Worm (Caenorhabditis elegans) whole organism, L2 larva: Measurements from ENCODE around the gene sto-3.
A peak's percentile ranks its signal among the peaks of the same experiment; 100 is the strongest.

Experiments
- C34F6.9 ChIP-seq: fragments of 150-350 bp; optimal IDR thresholded peaks from 2 replicates; lab custom pipeline; 2014; ENCODE audit warnings: missing biosample characterization, missing genetic modification characterization
- F13H6.1 ChIP-seq: sonication (generic microtip); optimal IDR thresholded peaks from 2 replicates; lab custom pipeline; 2016; ENCODE audit warnings: missing genetic modification characterization, missing compliant biosample characterization
- R02D3.7 ChIP-seq: fragments of 150-350 bp; optimal IDR thresholded peaks from 2 replicates; lab custom pipeline; 2014; ENCODE audit warnings: missing biosample characterization, missing genetic modification characterization
- Y55F3AM.14 ChIP-seq: fragments of 200-800 bp; sonication (Bioruptor generic); optimal IDR thresholded peaks from 2 replicates; lab custom pipeline; 2018; ENCODE audit warnings: mild to moderate bottlenecking, missing genetic modification characterization, missing compliant biosample characterization
- ZK546.5 ChIP-seq: sonication (generic microtip); optimal IDR thresholded peaks from 2 replicates; lab custom pipeline; 2017; ENCODE audit warnings: missing biosample characterization, missing genetic modification characterization
- alr-1 ChIP-seq: fragments of 150-350 bp; optimal IDR thresholded peaks from 2 replicates; lab custom pipeline; 2014; ENCODE audit warnings: missing biosample characterization, missing genetic modification characterization
- aly-2 ChIP-seq: fragments of 150-350 bp; optimal IDR thresholded peaks from 2 replicates; lab custom pipeline; 2014; ENCODE audit warnings: missing biosample characterization, missing genetic modification characterization
- ama-1 ChIP-seq: fragments of 150-350 bp; optimal IDR thresholded peaks from 2 replicates; lab custom pipeline; 2018; ENCODE audit warnings: inconsistent platforms
- blmp-1 ChIP-seq: sonication (generic microtip); optimal IDR thresholded peaks from 2 replicates; lab custom pipeline; 2017; ENCODE audit warnings: missing genetic modification characterization, mild to moderate bottlenecking, missing compliant biosample characterization, antibody characterized with exemption, moderate library complexity; ENCODE audit not compliant: insufficient read depth
- ceh-16 ChIP-seq: fragments of 150-350 bp; optimal IDR thresholded peaks from 2 replicates; lab custom pipeline; 2014; ENCODE audit warnings: missing biosample characterization, missing genetic modification characterization
- crh-2 ChIP-seq: sonication (generic microtip); optimal IDR thresholded peaks from 2 replicates; lab custom pipeline; 2017; ENCODE audit warnings: missing biosample characterization, missing genetic modification characterization
- dmd-4 ChIP-seq: sonication (generic microtip); optimal IDR thresholded peaks from 2 replicates; lab custom pipeline; 2017; ENCODE audit warnings: missing biosample characterization, missing genetic modification characterization
- egl-27 ChIP-seq: sonication (generic microtip); optimal IDR thresholded peaks from 3 replicates; lab custom pipeline; 2017; ENCODE audit warnings: missing biosample characterization, missing genetic modification reagents, missing genetic modification characterization
- elt-1 ChIP-seq: fragments of 150-350 bp; optimal IDR thresholded peaks from 2 replicates; lab custom pipeline; 2014; ENCODE audit warnings: missing biosample characterization, missing genetic modification characterization
- elt-3 ChIP-seq: sonication (generic microtip); optimal IDR thresholded peaks from 2 replicates; lab custom pipeline; 2017; ENCODE audit warnings: missing biosample characterization, missing genetic modification characterization
- fos-1 ChIP-seq: fragments of 150-350 bp; optimal IDR thresholded peaks from 2 replicates; lab custom pipeline; 2014; ENCODE audit warnings: missing biosample characterization, missing genetic modification characterization
- gmeb-1 ChIP-seq: fragments of 150-350 bp; optimal IDR thresholded peaks from 2 replicates; lab custom pipeline; 2014; ENCODE audit warnings: missing biosample characterization, missing genetic modification characterization
- lin-11 ChIP-seq: fragments of 150-350 bp; sonication (generic microtip); optimal IDR thresholded peaks from 2 replicates; lab custom pipeline; 2014; ENCODE audit warnings: missing biosample characterization, missing genetic modification characterization, inconsistent platforms, mixed read lengths
- lin-13 ChIP-seq: fragments of 150-350 bp; optimal IDR thresholded peaks from 2 replicates; lab custom pipeline; 2014; ENCODE audit warnings: missing biosample characterization, missing genetic modification reagents, missing genetic modification characterization
- lin-39 ChIP-seq: fragments of 150-350 bp; optimal IDR thresholded peaks from 2 replicates; lab custom pipeline; 2014; ENCODE audit warnings: missing biosample characterization, missing genetic modification reagents, missing genetic modification characterization
- lsy-2 ChIP-seq, 2 experiments: fragments of 150-350 bp in 1 of 2; sonication (generic microtip) in 1 of 2; optimal IDR thresholded peaks; 2 replicates each; lab custom pipeline; 2014 to 2017; ENCODE audit warnings: missing biosample characterization in 2 of 2, missing genetic modification characterization in 2 of 2
- mbf-1 ChIP-seq: sonication (generic microtip); optimal IDR thresholded peaks from 2 replicates; lab custom pipeline; 2017; ENCODE audit warnings: missing biosample characterization, missing genetic modification characterization
- mdl-1 ChIP-seq, 2 experiments: fragments of 150-350 bp in 1 of 2; sonication (generic microtip) in 1 of 2; optimal IDR thresholded peaks; 2 replicates each; lab custom pipeline; 2017; ENCODE audit warnings: missing biosample characterization in 2 of 2, missing genetic modification characterization in 2 of 2
- nhr-10 ChIP-seq: sonication (generic microtip); optimal IDR thresholded peaks from 2 replicates; lab custom pipeline; 2017; ENCODE audit warnings: missing biosample characterization, missing genetic modification characterization
- nhr-11 ChIP-seq: fragments of 150-350 bp; optimal IDR thresholded peaks from 2 replicates; lab custom pipeline; 2014; ENCODE audit warnings: missing biosample characterization, missing genetic modification characterization
- nhr-12 ChIP-seq: fragments of 150-350 bp; optimal IDR thresholded peaks from 2 replicates; lab custom pipeline; 2014; ENCODE audit warnings: missing biosample characterization, missing genetic modification characterization
- nhr-129 ChIP-seq: fragments of 150-350 bp; optimal IDR thresholded peaks from 2 replicates; lab custom pipeline; 2014; ENCODE audit warnings: missing biosample characterization, missing genetic modification characterization
- nhr-21 ChIP-seq: fragments of 150-350 bp; optimal IDR thresholded peaks from 2 replicates; lab custom pipeline; 2014; ENCODE audit warnings: missing biosample characterization, missing genetic modification characterization
- nhr-237 ChIP-seq: fragments of 150-350 bp; optimal IDR thresholded peaks from 2 replicates; lab custom pipeline; 2014; ENCODE audit warnings: missing biosample characterization, missing genetic modification characterization
- nhr-25 ChIP-seq: fragments of 150-350 bp; sonication (generic microtip); optimal IDR thresholded peaks from 3 replicates; lab custom pipeline; 2014; ENCODE audit warnings: missing biosample characterization, missing genetic modification characterization
- nhr-77 ChIP-seq: fragments of 150-350 bp; optimal IDR thresholded peaks from 2 replicates; lab custom pipeline; 2014; ENCODE audit warnings: missing biosample characterization, missing genetic modification characterization
- peb-1 ChIP-seq: fragments of 150-350 bp; optimal IDR thresholded peaks from 2 replicates; lab custom pipeline; 2014; ENCODE audit warnings: missing biosample characterization, missing genetic modification characterization
- skn-1 ChIP-seq: sonication (generic microtip); optimal IDR thresholded peaks from 2 replicates; lab custom pipeline; 2017; ENCODE audit warnings: missing biosample characterization, missing genetic modification characterization
- sma-3 ChIP-seq: sonication (generic microtip); optimal IDR thresholded peaks from 2 replicates; lab custom pipeline; 2016; ENCODE audit warnings: missing genetic modification reagents, missing genetic modification characterization, missing compliant biosample characterization
- sma-9 ChIP-seq, 2 experiments: fragments of 150-350 bp in 1 of 2; sonication (generic microtip) in 1 of 2; optimal IDR thresholded peaks; 2 replicates each; lab custom pipeline; 2014 to 2016; ENCODE audit warnings: missing genetic modification characterization in 2 of 2, mild to moderate bottlenecking in 1 of 2, missing biosample characterization in 1 of 2, missing compliant biosample characterization in 1 of 2, missing genetic modification reagents in 1 of 2, moderate library complexity in 1 of 2
- snpc-4 ChIP-seq: fragments of 150-350 bp; optimal IDR thresholded peaks from 2 replicates; lab custom pipeline; 2014; ENCODE audit warnings: missing biosample characterization, missing genetic modification characterization
- unc-39 ChIP-seq: fragments of 150-350 bp; optimal IDR thresholded peaks from 2 replicates; lab custom pipeline; 2014; ENCODE audit warnings: missing biosample characterization, missing genetic modification characterization
- unc-55 ChIP-seq: fragments of 150-350 bp; sonication (generic microtip); optimal IDR thresholded peaks from 3 replicates; lab custom pipeline; 2014; ENCODE audit warnings: missing biosample characterization, missing genetic modification reagents, missing genetic modification characterization
- unc-62 ChIP-seq: fragments of 150-350 bp; optimal IDR thresholded peaks from 2 replicates; lab custom pipeline; 2014; ENCODE audit warnings: missing biosample characterization, missing genetic modification reagents, missing genetic modification characterization
- zag-1 ChIP-seq: fragments of 150-350 bp; optimal IDR thresholded peaks from 2 replicates; lab custom pipeline; 2014; ENCODE audit warnings: missing biosample characterization, missing genetic modification characterization
- ztf-1 ChIP-seq: fragments of 200-800 bp; sonication (Bioruptor generic); conservative IDR thresholded peaks from 2 replicates; pipeline ENCODE4 v1.3.6; 2022; ENCODE audit warnings: missing genetic modification characterization, missing compliant biosample characterization
- ztf-11 ChIP-seq: sonication (generic microtip); optimal IDR thresholded peaks from 2 replicates; lab custom pipeline; 2017; ENCODE audit warnings: missing biosample characterization, missing genetic modification characterization
- ztf-4 ChIP-seq: fragments of 150-350 bp; optimal IDR thresholded peaks from 2 replicates; lab custom pipeline; 2014; ENCODE audit warnings: missing biosample characterization, missing genetic modification characterization

The sto-3 gene

ce11 chrX:11650751-11651150 is 28.9 kb upstream of the sto-3 start, which contains the start of gene cutl-11:
Gene cutl-11, minus strand, starts transcription at chrX:11650851.
- TF ChIP-seq ztf-1 (GFP tag; lab: Robert Waterston, UW) (no peak), fos-1 (tag; lab: Kevin White, UChicago) (no peak), nhr-25 (no peak), Y55F3AM.14 (no peak), nhr-12 (tag; lab: Kevin White, UChicago) (no peak), gmeb-1 (tag; lab: Kevin White, UChicago) (no peak), lin-39 (tag; lab: Kevin White, UChicago) (no peak)
- TF ChIP-seq, all 48 proteins: peak for 0

- no peak for TF ChIP-seq skn-1 (tag; lab: Kevin White, UChicago)
- peak; percentile 64 for TF ChIP-seq sma-3 (GFP tag; lab: Kevin White, UChicago)
Measured at ce11 chrX:11647165-11647564, 25.3 kb upstream of the sto-3 start, which contains the start of gene T04F8.8. Gene T04F8.8, plus strand, starts transcription at chrX:11647465.

- TF ChIP-seq F13H6.1 (tag; lab: Kevin White, UChicago) (no peak), elt-3 (tag; lab: Kevin White, UChicago) (no peak), sma-9 (GFP tag; optimal IDR thresholded peaks at IDR 0.05; lab: Kevin White, UChicago) (peak; percentile 23), sma-9 (tag; optimal IDR thresholded peaks at IDR 0.05; lab: Kevin White, UChicago) (no peak), ceh-16 (no peak), ZK546.5 (tag; lab: Kevin White, UChicago) (no peak), R02D3.7 (tag; lab: Kevin White, UChicago) (no peak), mdl-1 (tag; optimal IDR thresholded peaks at IDR 0.05; lab: Kevin White, UChicago) (no peak), nhr-10 (tag; lab: Kevin White, UChicago) (no peak), nhr-77 (no peak), lin-13 (GFP tag; lab: Kevin White, UChicago) (peak; percentile 3), elt-1 (tag; lab: Kevin White, UChicago) (no peak), zag-1 (no peak), Y55F3AM.14 (no peak), unc-62 (no peak), sma-3 (GFP tag; lab: Kevin White, UChicago) (peak; percentile 63), snpc-4 (tag; lab: Kevin White, UChicago) (no peak), mbf-1 (tag; lab: Kevin White, UChicago) (no peak), ztf-4 (no peak), lin-11 (tag; lab: Kevin White, UChicago) (no peak), alr-1 (no peak), blmp-1 (tag; lab: Kevin White, UChicago) (no peak), gmeb-1 (tag; lab: Kevin White, UChicago) (peak; percentile 43), peb-1 (tag; lab: Kevin White, UChicago) (no peak), nhr-25 (peak; percentile 22), skn-1 (tag; lab: Kevin White, UChicago) (no peak), egl-27 (tag; lab: Kevin White, UChicago) (no peak), nhr-11 (no peak), lin-39 (tag; lab: Kevin White, UChicago) (no peak), nhr-237 (tag; lab: Kevin White, UChicago) (no peak), nhr-129 (tag; lab: Kevin White, UChicago) (no peak), unc-39 (tag; lab: Kevin White, UChicago) (no peak), C34F6.9 (tag; lab: Kevin White, UChicago) (no peak), aly-2 (tag; lab: Kevin White, UChicago) (no peak), ztf-1 (GFP tag; lab: Robert Waterston, UW) (no peak), fos-1 (tag; lab: Kevin White, UChicago) (peak; percentile 27), lsy-2 (tag; optimal IDR thresholded peaks at IDR 0.05; lab: Kevin White, UChicago) (no peak), ama-1 (lab: Kevin White, UChicago) (no peak), nhr-21 (tag; lab: Kevin White, UChicago) (peak; percentile 25), ztf-11 (no peak), crh-2 (tag; lab: Kevin White, UChicago) (peak; percentile 22), nhr-12 (tag; lab: Kevin White, UChicago) (no peak), dmd-4 (tag; lab: Kevin White, UChicago) (no peak), unc-55 (GFP tag; lab: Kevin White, UChicago) (no peak)
Measured at ce11 chrX:11645517-11645916, 23.6 kb upstream of the sto-3 start.
